Worm (Caenorhabditis elegans) whole organism, L2 larva: Measurements from ENCODE around the gene dpy-8.

Experiments used
- C34F6.9 ChIP-seq: fragments of 150-350 bp; optimal IDR thresholded peaks from 2 replicates; lab custom pipeline; 2014; ENCODE audit warnings: missing biosample characterization, missing genetic modification characterization
- Y55F3AM.14 ChIP-seq: fragments of 200-800 bp; sonication (Bioruptor generic); optimal IDR thresholded peaks from 2 replicates; lab custom pipeline; 2018; ENCODE audit warnings: mild to moderate bottlenecking, missing genetic modification characterization, missing compliant biosample characterization
- ceh-82 ChIP-seq: fragments of 150-350 bp; optimal IDR thresholded peaks from 2 replicates; lab custom pipeline; 2014; ENCODE audit warnings: missing biosample characterization, missing genetic modification characterization
- lsy-2 ChIP-seq, 2 experiments: fragments of 150-350 bp in 1 of 2; sonication (generic microtip) in 1 of 2; optimal IDR thresholded peaks; 2 replicates each; lab custom pipeline; 2014 to 2017; ENCODE audit warnings: missing biosample characterization in 2 of 2, missing genetic modification characterization in 2 of 2
- unc-55 ChIP-seq: fragments of 150-350 bp; sonication (generic microtip); optimal IDR thresholded peaks from 3 replicates; lab custom pipeline; 2014; ENCODE audit warnings: missing biosample characterization, missing genetic modification reagents, missing genetic modification characterization
- zag-1 ChIP-seq: fragments of 150-350 bp; optimal IDR thresholded peaks from 2 replicates; lab custom pipeline; 2014; ENCODE audit warnings: missing biosample characterization, missing genetic modification characterization
- ztf-4 ChIP-seq: fragments of 150-350 bp; optimal IDR thresholded peaks from 2 replicates; lab custom pipeline; 2014; ENCODE audit warnings: missing biosample characterization, missing genetic modification characterization

DNA sequence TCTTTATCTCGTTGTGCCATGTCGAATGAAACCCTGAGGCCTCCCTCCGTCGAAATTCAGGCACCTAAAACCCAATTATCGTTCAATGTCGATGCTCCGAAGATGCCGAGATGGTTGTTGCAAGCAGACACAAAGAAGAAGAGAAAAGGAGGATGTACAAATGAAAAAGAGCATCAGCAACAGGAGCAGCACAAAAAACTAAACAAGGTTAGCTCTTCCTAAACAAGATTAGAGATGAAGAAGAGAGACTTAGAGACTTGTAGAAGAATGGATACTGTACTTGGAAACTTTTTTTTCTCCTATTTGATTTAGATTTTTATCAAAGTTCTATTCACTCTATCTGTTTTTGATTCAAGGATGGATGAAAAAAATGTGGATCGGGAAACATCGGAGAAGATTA lies 32.7 kb downstream of the dpy-8 start:
- TF ChIP-seq C34F6.9 (tag; lab: Kevin White, UChicago) (peak; percentile 24), zag-1 (tag; lab: Kevin White, UChicago) (no peak), unc-55 (GFP tag; lab: Kevin White, UChicago) (no peak), Y55F3AM.14 (GFP tag; lab: Kevin White, UChicago) (no peak), ceh-82 (tag; lab: Kevin White, UChicago) (no peak), ztf-4 (tag; lab: Kevin White, UChicago) (no peak), lsy-2 (tag; optimal IDR thresholded peaks at IDR 0.05; lab: Kevin White, UChicago) (peak in 1 of 2 experiments; percentile 39)
